Worm (Caenorhabditis elegans): ENCODE measurements around the gene nos-3.
"Not testable (repeated sequence)": the region's sequence is repeated elsewhere in the genome, so short reads cannot be mapped to it uniquely, and the experiment has no call there.

nos-3 gene

DNA sequence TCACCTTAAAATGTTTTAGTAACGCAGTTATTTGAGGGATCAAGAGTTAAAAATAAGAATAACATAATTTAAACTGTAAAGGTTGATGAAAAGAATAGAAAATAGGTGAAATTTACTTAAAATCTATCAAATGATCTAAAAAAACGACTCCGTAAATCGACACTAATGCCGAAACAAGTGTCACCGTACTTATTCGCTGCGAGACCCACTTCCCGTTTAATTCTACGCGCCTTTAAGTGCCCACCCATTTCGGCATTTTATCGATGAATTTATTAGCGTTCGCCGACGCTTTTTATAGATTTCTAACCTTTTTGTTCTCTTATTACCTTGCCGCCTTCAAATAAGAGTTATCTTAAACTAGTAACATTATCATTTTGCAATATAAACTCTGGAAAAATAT, at the start of gene nos-3, which contains the start of gene Y53C12B.1:
nos-3 (plus strand) TSS at position 248 of the 400 bp plus-strand sequence.
Y53C12B.1 (minus strand) TSS at position 10 of the 400 bp plus-strand sequence.
- TF ChIP-seq unc-62 (GFP tag; optimal IDR thresholded peaks at IDR 0.05): no peak

DNA sequence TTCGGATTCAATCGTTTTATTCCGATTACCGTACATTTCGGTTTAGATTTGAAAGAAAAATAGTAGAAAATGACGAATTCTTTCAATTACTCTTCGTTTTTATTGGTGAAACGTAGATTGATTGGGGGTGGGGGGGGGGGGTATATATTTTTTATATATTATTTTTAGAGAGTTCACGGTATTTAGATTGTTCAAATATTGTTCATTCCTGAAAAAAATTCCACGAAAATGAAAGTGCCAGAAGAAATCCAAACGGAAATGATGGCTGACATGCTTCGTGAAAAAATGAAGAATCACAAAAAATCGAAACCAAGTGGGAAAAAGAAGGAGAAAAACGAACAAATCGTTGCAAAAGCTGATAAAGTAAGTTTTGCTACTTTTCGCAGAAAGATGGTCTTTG, 45.8 kb upstream of the nos-3 start, which contains the start of the genes Y53C12A.8 and Y53C12A.7:
Y53C12A.8 (minus strand) TSS at position 101 of the 400 bp plus-strand sequence.
Y53C12A.7 (plus strand) TSS at position 181 of the 400 bp plus-strand sequence.
- no peak for TF ChIP-seq unc-62 (GFP tag; optimal IDR thresholded peaks at IDR 0.05)

DNA sequence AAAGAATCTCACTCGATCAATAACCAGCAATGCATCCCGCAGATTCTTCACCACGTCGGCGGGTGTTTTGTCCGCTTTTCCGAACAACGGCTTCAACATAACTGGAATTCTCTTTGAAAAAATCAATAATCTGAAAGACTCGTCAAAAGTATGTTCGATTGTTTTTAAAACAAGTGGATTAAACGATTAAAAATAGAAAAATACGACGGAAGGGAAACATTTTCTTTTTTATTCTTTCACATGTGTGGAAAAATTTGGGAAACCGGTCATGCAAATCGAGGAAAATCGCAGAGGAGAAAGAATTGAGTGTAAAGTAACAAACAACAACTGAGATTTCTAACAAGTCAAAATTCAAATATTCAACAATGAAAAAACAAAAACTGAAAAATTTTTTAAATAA, 42.5 kb upstream of the nos-3 start, which contains the start of gene mop-25.2:
mop-25.2 (minus strand) TSS at position 101 of the 400 bp plus-strand sequence.
- TF ChIP-seq unc-62 (GFP tag; optimal IDR thresholded peaks at IDR 0.05): no peak

DNA sequence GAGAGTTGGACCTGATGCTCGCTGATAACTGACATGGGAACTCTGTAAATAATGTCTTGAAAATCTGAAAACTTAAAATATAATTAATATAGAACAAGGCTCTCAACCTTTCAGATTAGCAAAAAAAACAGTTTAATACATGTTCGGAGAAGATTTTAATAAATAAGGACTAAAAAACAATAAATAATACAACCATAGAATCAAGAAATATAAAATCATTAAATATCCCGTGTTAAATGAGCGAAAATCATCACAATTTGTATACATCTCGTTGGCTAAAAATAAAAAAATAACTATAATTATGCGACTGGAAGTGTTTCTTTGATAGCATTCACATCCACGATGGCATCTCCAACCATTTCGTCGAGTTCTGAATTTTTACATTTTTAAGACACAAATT, 41.4 kb upstream of the nos-3 start, which contains the start of gene Y53C12A.10:
Y53C12A.10 (minus strand) TSS at position 101 of the 400 bp plus-strand sequence.
- no peak for TF ChIP-seq unc-62 (GFP tag; optimal IDR thresholded peaks at IDR 0.05)

DNA sequence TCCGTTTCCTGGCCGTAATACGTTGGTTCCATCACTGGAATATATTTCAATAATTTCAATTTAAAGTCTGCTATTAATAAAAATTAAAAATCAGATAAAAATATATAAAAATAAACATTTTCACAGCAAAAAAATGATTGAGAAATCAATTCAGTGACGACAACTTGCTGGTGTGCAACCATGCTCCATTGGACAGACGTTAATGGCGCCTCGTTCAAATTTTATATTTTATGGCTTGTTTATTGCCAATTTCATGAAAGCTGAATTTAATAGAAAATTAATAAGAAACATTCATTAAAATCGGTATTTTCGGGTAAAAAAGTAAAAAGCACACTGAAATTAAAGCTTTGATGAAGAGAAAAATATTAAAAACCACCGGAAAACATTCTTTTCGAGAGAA, 39.9 kb upstream of the nos-3 start, which contains the start of gene Y53C12A.3:
Y53C12A.3 (minus strand) TSS at position 34 of the 400 bp plus-strand sequence.
- TF ChIP-seq unc-62 (GFP tag; optimal IDR thresholded peaks at IDR 0.05): no peak

DNA sequence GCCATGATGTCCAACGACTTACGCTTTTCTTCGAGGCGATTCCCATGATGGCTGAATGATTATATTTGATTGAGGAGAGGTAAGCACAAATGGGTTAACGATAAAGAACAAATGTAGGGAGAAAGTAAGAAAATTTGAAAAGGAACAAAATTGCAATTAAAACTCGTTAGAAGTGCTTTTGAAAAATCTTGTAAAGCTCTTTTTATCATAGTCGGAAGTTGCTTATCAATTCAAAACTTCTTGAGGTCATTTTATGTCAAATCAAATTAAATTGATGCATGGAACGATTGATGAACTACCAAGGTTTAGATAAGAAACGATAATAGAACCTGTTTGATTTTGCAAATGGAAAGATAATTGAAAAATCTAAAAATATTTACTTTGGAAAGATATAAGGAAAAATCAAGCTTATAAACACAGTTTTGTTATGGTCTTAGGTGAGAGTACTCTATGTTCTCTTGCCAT, 37.2 kb upstream of the nos-3 start, which contains the start of gene glt-5:
glt-5 (minus strand) TSS at position 51 of the 465 bp plus-strand sequence.
- TF ChIP-seq unc-62 (GFP tag; optimal IDR thresholded peaks at IDR 0.05): no peak

DNA sequence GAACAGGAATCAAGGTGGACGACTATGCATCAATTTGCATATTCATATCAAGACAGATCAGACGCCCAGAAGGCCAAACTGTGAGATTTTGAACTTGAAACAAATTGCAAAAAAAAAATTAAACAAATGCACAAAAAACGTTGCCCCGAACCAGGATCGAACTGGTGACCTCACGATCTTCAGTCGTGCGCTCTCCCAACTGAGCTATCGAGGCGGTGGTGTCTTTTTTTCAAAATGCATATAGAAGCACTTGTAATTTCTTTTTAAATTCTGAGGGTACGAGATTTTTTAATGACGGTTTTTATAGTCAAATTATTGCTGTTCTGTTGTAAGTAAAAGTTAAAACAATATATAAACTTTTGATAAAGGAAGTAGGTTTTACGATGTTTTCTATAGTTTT, 33.0 kb upstream of the nos-3 start:
- no peak for TF ChIP-seq unc-62 (GFP tag; optimal IDR thresholded peaks at IDR 0.05)

DNA sequence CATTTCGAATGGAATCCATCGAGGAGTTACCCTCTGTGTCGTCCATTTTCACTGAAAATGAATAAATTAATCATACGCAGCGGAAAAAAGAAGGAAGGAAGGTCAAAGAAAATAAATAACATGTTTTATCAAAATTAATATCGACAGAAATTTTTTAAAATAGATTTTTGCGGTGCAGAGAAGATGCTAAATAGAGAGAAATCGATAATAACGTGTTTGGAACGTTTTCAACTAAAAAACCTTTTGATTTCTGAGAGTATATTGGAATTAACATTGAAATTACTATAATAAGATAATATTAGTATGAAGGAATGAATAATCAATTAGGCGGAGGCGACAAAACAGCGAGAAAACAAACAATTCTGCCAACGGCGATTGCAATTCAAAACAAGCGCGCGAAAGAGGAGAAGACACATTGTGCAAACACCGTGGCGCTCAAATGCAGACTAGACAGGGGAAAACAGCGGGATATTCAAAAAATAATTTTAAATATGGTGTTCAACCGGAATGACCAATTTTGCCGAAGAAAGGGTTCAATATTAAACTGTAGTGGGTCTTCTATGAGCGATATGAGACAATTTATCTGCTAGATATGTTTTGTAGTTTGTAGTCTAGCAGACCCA, 29.6 kb upstream of the nos-3 start, which contains the start of gene wee-1.3:
wee-1.3 (minus strand) TSS at position 51 of the 623 bp plus-strand sequence.
- TF ChIP-seq unc-62 (GFP tag; optimal IDR thresholded peaks at IDR 0.05): no peak

DNA sequence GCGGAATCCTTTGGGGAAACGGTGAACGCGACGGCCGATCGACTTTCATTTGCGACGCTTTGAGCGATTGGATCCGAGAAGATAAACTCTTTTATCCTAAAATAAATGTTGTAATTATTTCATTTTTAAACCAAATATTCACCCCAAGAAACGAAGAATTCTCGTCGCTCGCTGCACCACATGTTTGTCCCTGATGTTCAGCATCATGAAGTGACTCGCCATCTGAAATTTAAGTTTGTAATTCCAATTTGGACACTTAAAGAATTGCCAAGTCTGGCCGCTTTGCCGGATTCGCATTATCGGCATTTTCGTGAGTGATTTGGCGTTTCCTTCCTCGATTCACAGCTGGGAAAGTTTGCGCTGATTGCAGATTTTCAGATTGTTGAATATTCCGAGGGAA, 28.2 kb upstream of the nos-3 start, which contains the start of gene Y53C12A.6:
Y53C12A.6 (minus strand) TSS at position 101 of the 400 bp plus-strand sequence.
- no peak for TF ChIP-seq unc-62 (GFP tag; optimal IDR thresholded peaks at IDR 0.05)

DNA sequence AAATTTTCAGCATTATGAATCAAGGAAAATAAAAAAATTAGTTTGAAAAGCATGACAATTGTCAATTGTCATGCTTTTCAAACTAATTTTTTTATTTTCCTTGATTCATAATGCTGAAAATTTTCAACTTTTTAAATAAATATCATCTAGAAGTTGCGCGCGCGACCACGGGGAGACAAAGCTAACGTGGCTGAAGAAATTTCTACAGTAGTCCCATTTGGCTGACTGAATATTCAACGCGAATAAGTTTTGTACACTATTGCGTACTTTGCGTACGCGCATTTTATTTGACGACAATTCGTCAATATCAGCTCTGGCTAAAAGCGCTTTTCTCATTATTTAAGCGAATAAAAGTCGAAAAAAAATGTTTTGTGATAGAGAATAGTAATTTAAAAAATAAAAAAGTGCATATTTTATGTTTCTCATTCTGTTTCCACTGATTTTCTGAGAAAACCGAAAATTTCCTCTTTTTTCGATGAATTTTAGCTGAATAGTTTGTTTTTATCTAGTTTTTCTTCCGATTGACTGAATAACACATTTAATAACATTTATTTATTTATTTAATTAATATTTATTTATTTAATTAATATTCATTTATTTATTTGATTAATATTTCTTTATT, 27.4 kb upstream of the nos-3 start, which contains the start of gene Y53C12A.11:
Y53C12A.11 (minus strand) TSS at position 68 of the 622 bp plus-strand sequence.
- TF ChIP-seq unc-62 (GFP tag; optimal IDR thresholded peaks at IDR 0.05): not testable (repeated sequence)

DNA sequence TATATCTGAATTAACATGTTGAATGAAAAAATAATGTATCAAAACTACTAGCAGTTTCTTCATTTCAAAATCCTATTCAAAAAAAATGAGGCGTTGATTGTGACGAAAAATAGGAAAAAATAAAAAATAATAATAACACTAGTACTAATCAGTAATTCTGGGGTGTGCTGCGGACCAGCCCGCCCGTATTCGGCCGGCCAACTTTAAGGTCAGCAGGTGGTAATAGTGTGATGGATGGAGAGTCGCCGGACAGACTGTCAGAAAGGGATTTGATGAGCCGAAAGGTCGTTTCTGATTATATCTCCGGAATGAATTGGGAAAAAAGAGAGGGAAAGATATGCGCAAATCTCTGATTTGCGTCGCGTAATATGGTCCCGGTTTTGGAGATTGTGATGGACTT, 21.7 kb upstream of the nos-3 start, which contains the start of gene cutl-2:
cutl-2 (minus strand) TSS at position 210 of the 400 bp plus-strand sequence.
- no peak for TF ChIP-seq unc-62 (GFP tag; optimal IDR thresholded peaks at IDR 0.05)

DNA sequence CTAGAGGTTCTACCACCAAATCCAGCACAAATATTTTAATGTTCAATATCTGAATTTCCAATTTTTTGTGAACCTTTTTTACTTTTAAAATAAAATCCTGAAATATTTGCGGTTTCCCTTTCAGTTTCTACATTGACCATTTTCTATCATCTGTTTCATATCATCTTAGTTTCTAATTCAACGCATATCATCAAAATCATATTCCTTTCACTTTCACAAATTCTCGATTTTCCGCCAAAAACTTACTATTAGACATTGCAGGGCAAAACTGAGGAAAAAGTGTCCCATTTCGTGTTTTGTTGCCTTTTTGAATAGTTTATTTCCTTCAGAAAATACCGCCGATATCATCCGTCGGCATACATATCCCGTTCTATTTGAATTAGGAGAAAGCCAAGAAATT, 21.1 kb upstream of the nos-3 start:
- TF ChIP-seq unc-62 (GFP tag; optimal IDR thresholded peaks at IDR 0.05): no peak

DNA sequence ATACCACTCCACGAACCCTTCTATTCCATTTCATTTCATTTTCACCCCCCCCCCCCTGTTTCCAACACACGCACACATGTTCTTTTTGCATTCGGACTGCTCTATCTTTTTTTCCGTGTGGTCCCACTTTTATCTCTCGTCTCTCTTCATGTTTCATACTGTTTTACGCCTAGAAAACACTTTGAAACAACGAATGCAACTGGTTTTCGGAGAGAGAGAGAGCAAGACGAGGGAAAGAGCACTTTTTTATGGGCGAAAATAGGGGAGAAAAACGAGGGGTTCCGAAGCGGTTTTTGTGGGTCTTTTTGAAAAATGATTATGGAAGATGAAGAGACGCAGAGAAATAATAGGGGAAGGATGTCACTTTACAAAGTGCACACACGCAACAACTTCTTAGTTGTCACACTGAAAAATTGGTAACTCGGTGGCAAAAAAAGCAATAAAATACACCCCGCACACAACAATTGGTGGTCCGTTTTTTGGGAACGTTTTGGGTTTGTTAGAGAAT, 18.9 kb upstream of the nos-3 start:
- TF ChIP-seq unc-62 (GFP tag; optimal IDR thresholded peaks at IDR 0.05): no peak

DNA sequence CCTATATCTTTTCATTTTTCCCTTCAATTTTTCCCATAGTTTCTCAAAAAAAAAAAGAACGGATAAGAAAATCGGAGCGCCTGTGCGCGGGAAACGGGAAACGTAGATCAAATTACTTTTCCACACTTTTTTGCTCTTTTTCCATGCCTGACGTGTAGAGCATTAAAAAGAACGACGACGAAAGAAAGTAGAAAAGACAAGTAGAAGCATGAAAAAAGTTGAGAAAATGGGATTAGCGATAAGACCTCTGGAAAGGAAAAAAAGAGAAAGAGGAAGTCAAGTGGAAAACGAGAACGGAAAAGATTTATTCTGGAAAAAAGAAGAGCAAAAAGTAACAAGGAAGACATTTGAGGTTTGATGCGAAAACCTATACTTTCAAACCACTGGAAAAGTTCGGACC, 17.6 kb upstream of the nos-3 start:
- no peak for TF ChIP-seq unc-62 (GFP tag; optimal IDR thresholded peaks at IDR 0.05)

DNA sequence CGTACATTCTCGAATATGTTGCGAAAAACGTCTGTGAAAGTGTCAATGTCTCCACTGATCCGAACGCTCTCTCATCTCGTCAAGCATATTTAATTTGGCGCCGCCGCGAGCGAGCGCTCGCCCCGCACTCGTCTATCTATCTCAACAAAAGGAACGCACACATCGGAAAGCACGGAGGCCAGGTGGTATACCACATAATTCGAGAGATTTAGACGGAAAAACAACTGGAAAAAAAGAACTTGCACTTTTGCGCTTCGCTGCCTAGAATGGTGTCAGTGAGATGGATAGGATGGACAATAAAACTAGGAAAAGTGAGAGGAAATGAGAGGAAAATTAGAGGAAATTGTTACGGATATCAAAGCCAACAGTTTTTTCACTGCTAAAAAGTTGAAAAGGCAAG, 16.9 kb upstream of the nos-3 start:
- TF ChIP-seq unc-62 (GFP tag; optimal IDR thresholded peaks at IDR 0.05): no peak

DNA sequence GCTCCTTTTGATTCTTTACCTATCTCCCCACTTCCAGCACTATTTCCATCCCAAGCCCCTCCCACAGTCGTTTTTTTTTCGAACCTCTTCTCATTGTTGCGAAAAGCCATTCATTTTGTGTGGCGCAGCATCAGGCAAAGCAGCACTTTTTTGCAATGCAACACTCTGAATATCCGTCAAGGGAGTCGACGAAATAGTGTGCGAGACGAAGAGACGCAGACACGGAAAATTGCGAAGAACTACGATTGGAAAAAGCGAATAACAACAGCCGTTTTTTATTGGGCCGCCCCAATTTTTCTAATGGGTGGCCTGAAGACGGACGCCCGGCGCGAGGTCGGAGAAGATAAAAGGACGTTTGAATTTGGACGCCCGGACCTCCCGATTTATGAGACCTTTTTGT, 16.2 kb upstream of the nos-3 start:
- no peak for TF ChIP-seq unc-62 (GFP tag; optimal IDR thresholded peaks at IDR 0.05)

All from whole organism, dauer.